Worm (Caenorhabditis elegans) whole organism, L2 larva: ENCODE results near the gene F26D2.13.

Experiments used
- C34F6.9 ChIP-seq: fragments of 150-350 bp; optimal IDR thresholded peaks from 2 replicates; lab custom pipeline; 2014; ENCODE audit warnings: missing biosample characterization, missing genetic modification characterization
- ZK546.5 ChIP-seq: sonication (generic microtip); optimal IDR thresholded peaks from 2 replicates; lab custom pipeline; 2017; ENCODE audit warnings: missing biosample characterization, missing genetic modification characterization
- ama-1 ChIP-seq: fragments of 150-350 bp; optimal IDR thresholded peaks from 2 replicates; lab custom pipeline; 2018; ENCODE audit warnings: inconsistent platforms
- fos-1 ChIP-seq: fragments of 150-350 bp; optimal IDR thresholded peaks from 2 replicates; lab custom pipeline; 2014; ENCODE audit warnings: missing biosample characterization, missing genetic modification characterization
- mab-5 ChIP-seq: fragments of 150-350 bp; optimal IDR thresholded peaks from 2 replicates; lab custom pipeline; 2014; ENCODE audit warnings: missing biosample characterization, missing genetic modification characterization
- mdl-1 ChIP-seq, 2 experiments: fragments of 150-350 bp in 1 of 2; sonication (generic microtip) in 1 of 2; optimal IDR thresholded peaks; 2 replicates each; lab custom pipeline; 2017; ENCODE audit warnings: missing biosample characterization in 2 of 2, missing genetic modification characterization in 2 of 2
- nhr-129 ChIP-seq: fragments of 150-350 bp; optimal IDR thresholded peaks from 2 replicates; lab custom pipeline; 2014; ENCODE audit warnings: missing biosample characterization, missing genetic modification characterization
- skn-1 ChIP-seq: sonication (generic microtip); optimal IDR thresholded peaks from 2 replicates; lab custom pipeline; 2017; ENCODE audit warnings: missing biosample characterization, missing genetic modification characterization
- sma-3 ChIP-seq: sonication (generic microtip); optimal IDR thresholded peaks from 2 replicates; lab custom pipeline; 2016; ENCODE audit warnings: missing genetic modification reagents, missing genetic modification characterization, missing compliant biosample characterization
- unc-39 ChIP-seq: fragments of 150-350 bp; optimal IDR thresholded peaks from 2 replicates; lab custom pipeline; 2014; ENCODE audit warnings: missing biosample characterization, missing genetic modification characterization
- unc-62 ChIP-seq: fragments of 150-350 bp; optimal IDR thresholded peaks from 2 replicates; lab custom pipeline; 2014; ENCODE audit warnings: missing biosample characterization, missing genetic modification reagents, missing genetic modification characterization
- ztf-11 ChIP-seq: sonication (generic microtip); optimal IDR thresholded peaks from 2 replicates; lab custom pipeline; 2017; ENCODE audit warnings: missing biosample characterization, missing genetic modification characterization

DNA sequence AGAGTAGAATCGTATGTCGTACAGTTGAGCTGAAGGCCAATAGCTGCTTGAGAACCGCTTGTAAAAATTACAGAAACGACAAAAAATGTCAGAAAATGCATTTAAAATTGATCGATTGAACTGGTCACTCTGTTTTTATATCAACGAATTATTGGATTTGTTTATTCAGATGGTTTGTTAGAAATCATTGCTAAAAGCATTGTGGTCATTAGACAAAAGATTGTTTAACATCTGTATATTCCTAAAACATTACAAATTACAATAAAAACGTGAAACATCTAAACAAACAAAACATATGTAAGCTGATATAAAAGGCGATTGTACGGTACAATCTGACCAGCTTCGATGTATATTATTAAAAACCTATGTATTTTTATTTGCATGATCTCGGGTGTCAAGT lies at the start of gene F26D2.13, which contains the start of gene F26D2.14:
- no peak for TF ChIP-seq mab-5 (tag; lab: Kevin White, UChicago)
- no peak for TF ChIP-seq mdl-1 (tag; optimal IDR thresholded peaks at IDR 0.05; lab: Kevin White, UChicago)
- TF ChIP-seq ama-1 = no peak
- no peak for TF ChIP-seq fos-1 (tag; lab: Kevin White, UChicago)
- TF ChIP-seq C34F6.9 (tag; lab: Kevin White, UChicago) = no peak
- TF ChIP-seq skn-1 (tag; lab: Kevin White, UChicago) = no peak
- TF ChIP-seq nhr-129 (tag; lab: Kevin White, UChicago) = no peak
- no peak for TF ChIP-seq unc-39 (tag; lab: Kevin White, UChicago)
- TF ChIP-seq sma-3 = no peak
- no peak for TF ChIP-seq ZK546.5
- no peak for TF ChIP-seq ztf-11
- TF ChIP-seq unc-62 = no peak
